Fruit fly (Drosophila melanogaster): ENCODE data around the gene CG13712.
A peak's percentile ranks its signal among the peaks of the same experiment; 100 is the strongest.

The CG13712 gene

DNA sequence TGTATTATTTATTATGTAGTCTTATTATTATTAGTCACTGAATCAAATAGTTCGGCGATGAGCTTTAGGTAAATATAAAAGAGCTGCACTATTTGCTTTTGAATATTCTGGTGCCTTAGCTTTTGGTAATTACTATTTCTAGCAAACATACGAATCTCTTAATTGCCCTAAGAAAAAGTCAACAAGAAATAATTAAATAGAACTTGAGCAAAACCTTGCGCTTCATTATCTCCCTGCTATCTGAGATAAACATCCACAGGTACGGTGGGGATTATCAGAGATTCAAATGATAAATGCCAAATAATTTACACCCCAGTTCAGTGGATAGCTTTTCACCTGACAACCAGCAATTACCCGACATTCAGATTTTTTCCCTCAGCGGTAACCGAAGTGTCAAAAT is 23.6 kb downstream of the CG13712 start:
- TF ChIP-seq CG6163 (GFP tag; IDR thresholded peaks at IDR 0.05) (no peak), vri (GFP tag; optimal IDR thresholded peaks at IDR 0.05) (no peak), svp (GFP tag) (peak; percentile 54), Eip78C (GFP tag) (peak; percentile 21)

dm6 chr3L:4684622-4685276 is 24.9 kb downstream of the CG13712 start:
- TF ChIP-seq achi (GFP tag; optimal IDR thresholded peaks at IDR 0.05) = no peak
- no peak for TF ChIP-seq CG4318 (GFP tag; optimal IDR thresholded peaks at IDR 0.05)
- TF ChIP-seq CG6163 (GFP tag; IDR thresholded peaks at IDR 0.05) = no peak
- TF ChIP-seq svp (GFP tag) = peak; percentile 80
- no peak for TF ChIP-seq Sox102F (GFP tag; optimal IDR thresholded peaks at IDR 0.05)
- TF ChIP-seq Eip78C (GFP tag) = peak; percentile 66
- no peak for TF ChIP-seq Met (GFP tag; optimal IDR thresholded peaks at IDR 0.05)
- no peak for TF ChIP-seq fd85E (GFP tag; optimal IDR thresholded peaks at IDR 0.05)
- no peak for TF ChIP-seq CG10631 (GFP tag; optimal IDR thresholded peaks at IDR 0.05)
- TF ChIP-seq ss (GFP tag; optimal IDR thresholded peaks at IDR 0.05) = no peak

- TF ChIP-seq fd85E (GFP tag; optimal IDR thresholded peaks at IDR 0.05) = no peak
- TF ChIP-seq eg (GFP tag; IDR thresholded peaks at IDR 0.05) = peak; percentile 45; the same call in 1 of the 3 replicates
- TF ChIP-seq CG32006 (GFP tag; optimal IDR thresholded peaks at IDR 0.05) = peak; percentile 36
- peak; percentile 36 for TF ChIP-seq CG10631 (GFP tag; optimal IDR thresholded peaks at IDR 0.05)
- no peak for TF ChIP-seq Hr38 (GFP tag; optimal IDR thresholded peaks at IDR 0.05)
- TF ChIP-seq OdsH (GFP tag; optimal IDR thresholded peaks at IDR 0.05) = no peak
- no peak for TF ChIP-seq dsx (GFP tag; optimal IDR thresholded peaks at IDR 0.05; ENCODE audit: poor library complexity, severe bottlenecking)
- no peak for TF ChIP-seq CG11902 (GFP tag; optimal IDR thresholded peaks at IDR 0.05)
- no peak for TF ChIP-seq esn (GFP tag; optimal IDR thresholded peaks at IDR 0.05)
- no peak for TF ChIP-seq CG3032 (tag; optimal IDR thresholded peaks at IDR 0.05)
- TF ChIP-seq CG3919 (GFP tag; optimal IDR thresholded peaks at IDR 0.05) = peak; percentile 35
- TF ChIP-seq Met (GFP tag; optimal IDR thresholded peaks at IDR 0.05) = no peak
- peak; percentile 81 for TF ChIP-seq Eip78C (GFP tag)
- TF ChIP-seq vri (GFP tag; optimal IDR thresholded peaks at IDR 0.05) = no peak
- no peak for TF ChIP-seq Hr39 (GFP tag; optimal IDR thresholded peaks at IDR 0.05)
- TF ChIP-seq ss (GFP tag; optimal IDR thresholded peaks at IDR 0.05) = peak in 1 of 2 experiments; percentile 42
- TF ChIP-seq acj6 (GFP tag; optimal IDR thresholded peaks at IDR 0.05) = no peak
- TF ChIP-seq CG34406 (GFP tag; optimal IDR thresholded peaks at IDR 0.05) = no peak
- no peak for TF ChIP-seq achi (GFP tag; optimal IDR thresholded peaks at IDR 0.05)
- TF ChIP-seq CG11294 (GFP tag; IDR thresholded peaks at IDR 0.05) = no peak
- TF ChIP-seq Sox14 (GFP tag; optimal IDR thresholded peaks at IDR 0.05) = no peak
- TF ChIP-seq CG8632 (GFP tag; optimal IDR thresholded peaks at IDR 0.05) = no peak
- TF ChIP-seq CG16779 (tag; optimal IDR thresholded peaks at IDR 0.05) = no peak
- TF ChIP-seq CG9139 (GFP tag; optimal IDR thresholded peaks at IDR 0.05) = no peak
- TF ChIP-seq pdm3 (GFP tag; optimal IDR thresholded peaks at IDR 0.05) = no peak
- TF ChIP-seq lz (GFP tag; optimal IDR thresholded peaks at IDR 0.05) = no peak
- TF ChIP-seq CG8119 (GFP tag; IDR thresholded peaks at IDR 0.05) = 0 out of 3 replicates have a peak, but pooled peaks have one; percentile 18
- TF ChIP-seq Smox (GFP tag; optimal IDR thresholded peaks at IDR 0.05) = no peak
- TF ChIP-seq CG1621 (tag; optimal IDR thresholded peaks at IDR 0.05) = no peak
- no peak for TF ChIP-seq CG6854 (GFP tag; optimal IDR thresholded peaks at IDR 0.05)
- TF ChIP-seq salr (GFP tag; optimal IDR thresholded peaks at IDR 0.05) = no peak
- no peak for TF ChIP-seq fd59A (GFP tag; optimal IDR thresholded peaks at IDR 0.05)
- peak; percentile 53 for TF ChIP-seq Eip75B (GFP tag; optimal IDR thresholded peaks at IDR 0.05)
- TF ChIP-seq Sox102F (GFP tag; optimal IDR thresholded peaks at IDR 0.05) = no peak
- TF ChIP-seq fkh (GFP tag; optimal IDR thresholded peaks at IDR 0.05) = no peak
- peak; percentile 16 for TF ChIP-seq spab (GFP tag; optimal IDR thresholded peaks at IDR 0.05)
- no peak for TF ChIP-seq Ets21C (GFP tag; optimal IDR thresholded peaks at IDR 0.05)
- TF ChIP-seq svp (GFP tag) = peak; percentile 63
- TF ChIP-seq topi (GFP tag; optimal IDR thresholded peaks at IDR 0.05) = peak; percentile 37
- TF ChIP-seq CG7368 (GFP tag; optimal IDR thresholded peaks at IDR 0.05) = no peak
- no peak for TF ChIP-seq CG6808 (GFP tag; optimal IDR thresholded peaks at IDR 0.05)
- TF ChIP-seq CG8319 (GFP tag; optimal IDR thresholded peaks at IDR 0.05) = no peak
- no peak for TF ChIP-seq CG6792 (GFP tag; optimal IDR thresholded peaks at IDR 0.05)
- peak; percentile 6 for TF ChIP-seq CG6276 (GFP tag; optimal IDR thresholded peaks at IDR 0.05)
- no peak for TF ChIP-seq CG6163 (GFP tag; IDR thresholded peaks at IDR 0.05)
Observed at dm6 chr3L:4679063-4679462, 30.6 kb downstream of the CG13712 start.

Measured in whole organism, prepupa.